Fruit fly (Drosophila melanogaster): ENCODE results near the gene CG14891.

CG14891 gene

dm6 chr3R:16614241-16614640 lies 42.9 kb downstream of the CG14891 start, which contains the start of gene CG10340 (continued):
- no peak for TF ChIP-seq CG14965 (GFP tag; optimal IDR thresholded peaks at IDR 0.05; ENCODE audit: borderline replicate concordance)
- TF ChIP-seq Hsf (GFP tag; optimal IDR thresholded peaks at IDR 0.05) = no peak
- TF ChIP-seq Camta (GFP tag; optimal IDR thresholded peaks at IDR 0.05) = no peak
- no peak for TF ChIP-seq dmrt99B (tag; optimal IDR thresholded peaks at IDR 0.05)
- TF ChIP-seq CG15696 (tag; optimal IDR thresholded peaks at IDR 0.05) = peak; percentile 11
- no peak for TF ChIP-seq CG2678 (tag; optimal IDR thresholded peaks at IDR 0.05)
- no peak for TF ChIP-seq CG17361 (GFP tag; IDR thresholded peaks at IDR 0.05)
- no peak for TF ChIP-seq gt (GFP tag; IDR thresholded peaks at IDR 0.05)
- peak; percentile 60 for TF ChIP-seq CG2116 (GFP tag; optimal IDR thresholded peaks at IDR 0.05)
- TF ChIP-seq Blimp-1 (GFP tag; optimal IDR thresholded peaks at IDR 0.05) = no peak
- TF ChIP-seq insv (GFP tag; optimal IDR thresholded peaks at IDR 0.05) = no peak
- no peak for TF ChIP-seq seq (GFP tag; IDR thresholded peaks at IDR 0.05)
- peak; percentile 44 for TF ChIP-seq Max (GFP tag; optimal IDR thresholded peaks at IDR 0.05)
- no peak for TF ChIP-seq CG12236 (GFP tag; optimal IDR thresholded peaks at IDR 0.05)
- TF ChIP-seq Dbx (GFP tag; IDR thresholded peaks at IDR 0.05) = peak; percentile 43; the same call in 1 of the 3 replicates
- no peak for TF ChIP-seq CG10543 (GFP tag; optimal IDR thresholded peaks at IDR 0.05)
- no peak for TF ChIP-seq bowl (GFP tag; IDR thresholded peaks at IDR 0.05)
- no peak for TF ChIP-seq ssp (GFP tag; IDR thresholded peaks at IDR 0.05)
- TF ChIP-seq Rfx (GFP tag; IDR thresholded peaks at IDR 0.05) = peak; percentile 65
- no peak for TF ChIP-seq Ada2b (GFP tag; IDR thresholded peaks at IDR 0.05)
- no peak for TF ChIP-seq CG1603 (tag; optimal IDR thresholded peaks at IDR 0.05)
- no peak for TF ChIP-seq CG4328 (GFP tag; optimal IDR thresholded peaks at IDR 0.05)
- no peak for TF ChIP-seq ATbp (GFP tag; optimal IDR thresholded peaks at IDR 0.05)
- TF ChIP-seq inv (GFP tag; IDR thresholded peaks at IDR 0.05; ENCODE audit: partially characterized antibody) = peak; percentile 66
- TF ChIP-seq CG16779 (GFP tag; IDR thresholded peaks at IDR 0.05) = no peak
- peak; percentile 67 for TF ChIP-seq stwl (tag; optimal IDR thresholded peaks at IDR 0.05)
- TF ChIP-seq vnd (GFP tag; IDR thresholded peaks at IDR 0.05; ENCODE audit: partially characterized antibody) = peak; percentile 72; the same call in 2 of the 3 replicates
- no peak for TF ChIP-seq slou (GFP tag; optimal IDR thresholded peaks at IDR 0.05)
- no peak for TF ChIP-seq p53 (GFP tag; optimal IDR thresholded peaks at IDR 0.05)
- TF ChIP-seq Scr (GFP tag; IDR thresholded peaks at IDR 0.05; ENCODE audit: partially characterized antibody) = peak; percentile 83
- no peak for TF ChIP-seq CG12071 (GFP tag; optimal IDR thresholded peaks at IDR 0.05)
- no peak for TF ChIP-seq sqz (GFP tag; optimal IDR thresholded peaks at IDR 0.05)
- no peak for TF ChIP-seq CG10147 (GFP tag; optimal IDR thresholded peaks at IDR 0.05)
- TF ChIP-seq crp (GFP tag; optimal IDR thresholded peaks at IDR 0.05) = peak; percentile 63 to 91
- no peak for TF ChIP-seq BtbVII (GFP tag; optimal IDR thresholded peaks at IDR 0.05)
- no peak for TF ChIP-seq Sry-β (GFP tag; optimal IDR thresholded peaks at IDR 0.05)
- TF ChIP-seq chn (GFP tag; optimal IDR thresholded peaks at IDR 0.05) = no peak
- TF ChIP-seq CG2199 (GFP tag; IDR thresholded peaks at IDR 0.05) = no peak
- 0 out of 2 replicates have a peak, but pooled peaks have one; percentile 7 for TF ChIP-seq al (GFP tag; IDR thresholded peaks at IDR 0.05)
- TF ChIP-seq CG42726 (GFP tag; IDR thresholded peaks at IDR 0.05; ENCODE audit: partially characterized antibody) = peak; percentile 75
- TF ChIP-seq fd96Cb (tag; optimal IDR thresholded peaks at IDR 0.05) = no peak
- no peak for TF ChIP-seq CG17912 (GFP tag; optimal IDR thresholded peaks at IDR 0.05)
- TF ChIP-seq usp (GFP tag; optimal IDR thresholded peaks at IDR 0.05) = no peak
- no peak for TF ChIP-seq repo (GFP tag; optimal IDR thresholded peaks at IDR 0.05)
- TF ChIP-seq Drgx (GFP tag; IDR thresholded peaks at IDR 0.05) = no peak
- no peak for TF ChIP-seq ind (GFP tag; optimal IDR thresholded peaks at IDR 0.05)
- peak; percentile 81 for TF ChIP-seq Sry-δ (GFP tag; optimal IDR thresholded peaks at IDR 0.05)
- no peak for TF ChIP-seq tap (tag; optimal IDR thresholded peaks at IDR 0.05)
- TF ChIP-seq CG6765 (GFP tag; optimal IDR thresholded peaks at IDR 0.05) = no peak
- TF ChIP-seq CG5953 (GFP tag; IDR thresholded peaks at IDR 0.05) = no peak
- no peak for TF ChIP-seq Six4 (GFP tag; optimal IDR thresholded peaks at IDR 0.05)

Measured in whole organism, embryonic.